Worm (Caenorhabditis elegans) whole organism, early embryonic: ENCODE data around the gene W04E12.9.

ENCODE experiments used
- B0310.2 ChIP-seq: sonication (generic microtip); optimal IDR thresholded peaks from 2 replicates; lab custom pipeline; 2016; ENCODE audit warnings: mild to moderate bottlenecking, missing genetic modification characterization, missing compliant biosample characterization
- F13C5.2 ChIP-seq: sonication (generic microtip); optimal IDR thresholded peaks from 2 replicates; lab custom pipeline; 2017; ENCODE audit warnings: mild to moderate bottlenecking, missing genetic modification characterization, inconsistent platforms, missing compliant biosample characterization
- aly-1 ChIP-seq: sonication (generic microtip); optimal IDR thresholded peaks from 2 replicates; lab custom pipeline; 2016; ENCODE audit warnings: missing genetic modification characterization, missing compliant biosample characterization
- ama-1 ChIP-seq: fragments of 150-350 bp; optimal IDR thresholded peaks from 2 replicates; lab custom pipeline; 2014
- ceh-13 ChIP-seq: fragments of 200-800 bp; sonication (Bioruptor generic); optimal IDR thresholded peaks from 2 replicates; lab custom pipeline; 2018; ENCODE audit warnings: mild to moderate bottlenecking, missing genetic modification characterization, missing compliant biosample characterization
- ceh-36 ChIP-seq: sonication (generic microtip); optimal IDR thresholded peaks from 2 replicates; lab custom pipeline; 2016; ENCODE audit warnings: missing genetic modification characterization, inconsistent platforms, missing compliant biosample characterization
- ets-7 ChIP-seq: sonication (generic microtip); optimal IDR thresholded peaks from 2 replicates; lab custom pipeline; 2016; ENCODE audit warnings: missing genotype, missing genetic modification characterization, missing compliant biosample characterization
- flt-1 ChIP-seq: fragments of 200-800 bp; sonication (Bioruptor generic); IDR thresholded peaks from 2 replicates; pipeline ENCODE4 v1.3.6; 2022; ENCODE audit warnings: missing genetic modification characterization, missing compliant biosample characterization
- hmbx-1 ChIP-seq: sonication (generic microtip); optimal IDR thresholded peaks from 2 replicates; lab custom pipeline; 2016; ENCODE audit warnings: mild to moderate bottlenecking, missing genetic modification characterization, missing compliant biosample characterization
- hmg-4 ChIP-seq: fragments of 200-800 bp; sonication (Bioruptor generic); optimal IDR thresholded peaks from 2 replicates; lab custom pipeline; 2018; ENCODE audit warnings: mild to moderate bottlenecking, missing genetic modification characterization, missing compliant biosample characterization
- hnd-1 ChIP-seq: sonication (generic microtip); optimal IDR thresholded peaks from 2 replicates; lab custom pipeline; 2016; ENCODE audit warnings: missing genetic modification characterization, missing compliant biosample characterization
- pes-1 ChIP-seq: fragments of 200-800 bp; sonication (Bioruptor generic); IDR thresholded peaks from 2 replicates; pipeline ENCODE4 v1.3.6; 2022; ENCODE audit warnings: missing genetic modification reagents, missing genetic modification characterization, missing compliant biosample characterization
- scrt-1 ChIP-seq: fragments of 200-800 bp; sonication (Bioruptor generic); IDR thresholded peaks from 2 replicates; pipeline ENCODE4 v1.3.6; 2022; ENCODE audit warnings: missing genetic modification characterization, missing compliant biosample characterization
- sea-1 ChIP-seq: fragments of 200-800 bp; sonication (Bioruptor generic); conservative IDR thresholded peaks from 2 replicates; pipeline ENCODE4 v1.3.6; 2022; ENCODE audit warnings: missing genetic modification characterization, missing compliant biosample characterization
- tbx-11 ChIP-seq: fragments of 200-800 bp; sonication (Bioruptor generic); IDR thresholded peaks from 2 replicates; pipeline ENCODE4 v1.3.6; 2022; ENCODE audit warnings: missing genetic modification characterization, missing compliant biosample characterization
- tbx-37 ChIP-seq: fragments of 200-800 bp; sonication (Bioruptor generic); conservative IDR thresholded peaks from 2 replicates; pipeline ENCODE4 v1.3.6; 2022; ENCODE audit warnings: missing genetic modification reagents, missing genetic modification characterization, missing compliant biosample characterization
- tra-4 ChIP-seq: sonication (generic microtip); optimal IDR thresholded peaks from 2 replicates; lab custom pipeline; 2017; ENCODE audit warnings: missing genetic modification characterization, missing compliant biosample characterization

Gene W04E12.9

ce11 chrV:19722881-19723280 lies 33.5 kb upstream of the W04E12.9 start:
- peak; percentile 46 for TF ChIP-seq ceh-13 (GFP tag; lab: Kevin White, UChicago)
- peak; percentile 84 for TF ChIP-seq sea-1
- TF ChIP-seq hnd-1 (tag; lab: Kevin White, UChicago): peak; percentile 52
- TF ChIP-seq tbx-11 (GFP tag; lab: Robert Waterston, UW): peak; percentile 76
- peak; percentile 64 for TF ChIP-seq hmg-4 (GFP tag; lab: Kevin White, UChicago)
- TF ChIP-seq aly-1 (tag; lab: Kevin White, UChicago): peak; percentile 65
- TF ChIP-seq F13C5.2 (tag; lab: Kevin White, UChicago): peak; percentile 78
- peak; percentile 89 for TF ChIP-seq pes-1
- peak; percentile 9 for TF ChIP-seq B0310.2 (tag; lab: Kevin White, UChicago)
- TF ChIP-seq ceh-36: peak; percentile 58
- peak; percentile 39 for TF ChIP-seq tra-4 (tag; lab: Kevin White, UChicago)
- peak; percentile 85 for TF ChIP-seq flt-1
- TF ChIP-seq ama-1 (lab: Kevin White, UChicago): no peak
- no peak for TF ChIP-seq ets-7
- TF ChIP-seq tbx-37 (GFP tag; lab: Robert Waterston, UW): peak; percentile 80
- TF ChIP-seq hmbx-1: peak; percentile 37
- TF ChIP-seq scrt-1: peak; percentile 83

- TF ChIP-seq flt-1 (no peak), sea-1 (no peak), hmg-4 (GFP tag; lab: Kevin White, UChicago) (no peak), F13C5.2 (tag; lab: Kevin White, UChicago) (no peak), scrt-1 (no peak), ets-7 (no peak), tbx-37 (GFP tag; lab: Robert Waterston, UW) (no peak), pes-1 (no peak), ama-1 (lab: Kevin White, UChicago) (no peak), aly-1 (tag; lab: Kevin White, UChicago) (no peak), B0310.2 (tag; lab: Kevin White, UChicago) (no peak), hmbx-1 (no peak)
Measured at ce11 chrV:19724589-19724988, 31.8 kb upstream of the W04E12.9 start.

ce11 chrV:19727990-19728389 lies 28.4 kb upstream of the W04E12.9 start:
- TF ChIP-seq ets-7 (no peak), ama-1 (lab: Kevin White, UChicago) (no peak), hmbx-1 (no peak), tbx-37 (GFP tag; lab: Robert Waterston, UW) (no peak), sea-1 (no peak), tbx-11 (GFP tag; lab: Robert Waterston, UW) (no peak), hnd-1 (tag; lab: Kevin White, UChicago) (no peak), F13C5.2 (tag; lab: Kevin White, UChicago) (no peak), aly-1 (tag; lab: Kevin White, UChicago) (no peak), flt-1 (no peak), ceh-13 (GFP tag; lab: Kevin White, UChicago) (no peak), ceh-36 (no peak), hmg-4 (GFP tag; lab: Kevin White, UChicago) (no peak), tra-4 (tag; lab: Kevin White, UChicago) (no peak)

ce11 chrV:19728731-19729130 lies 27.6 kb upstream of the W04E12.9 start, which contains the start of gene Y116F11A.3:
Gene Y116F11A.3, plus strand, starts transcription at chrV:19729031.
- TF ChIP-seq ets-7: no peak
- TF ChIP-seq ama-1 (lab: Kevin White, UChicago): no peak
- no peak for TF ChIP-seq hnd-1 (tag; lab: Kevin White, UChicago)
- TF ChIP-seq flt-1: no peak
- no peak for TF ChIP-seq hmbx-1
- no peak for TF ChIP-seq hmg-4 (GFP tag; lab: Kevin White, UChicago)
- no peak for TF ChIP-seq scrt-1
- no peak for TF ChIP-seq tbx-37 (GFP tag; lab: Robert Waterston, UW)
- no peak for TF ChIP-seq pes-1
- no peak for TF ChIP-seq tra-4 (tag; lab: Kevin White, UChicago)
- no peak for TF ChIP-seq ceh-13 (GFP tag; lab: Kevin White, UChicago)

ce11 chrV:19730280-19730679 lies 26.1 kb upstream of the W04E12.9 start, which contains the start of gene Y116F11A.1:
Gene Y116F11A.1, plus strand, starts transcription at chrV:19730580.
- TF ChIP-seq tbx-11 (GFP tag; lab: Robert Waterston, UW) (no peak), hmbx-1 (no peak), tbx-37 (GFP tag; lab: Robert Waterston, UW) (no peak), hmg-4 (GFP tag; lab: Kevin White, UChicago) (no peak), scrt-1 (no peak), ceh-13 (GFP tag; lab: Kevin White, UChicago) (no peak), hnd-1 (tag; lab: Kevin White, UChicago) (no peak), sea-1 (no peak), tra-4 (tag; lab: Kevin White, UChicago) (no peak), pes-1 (no peak), aly-1 (tag; lab: Kevin White, UChicago) (no peak), flt-1 (no peak), F13C5.2 (tag; lab: Kevin White, UChicago) (no peak), ets-7 (no peak), ceh-36 (no peak), ama-1 (lab: Kevin White, UChicago) (no peak), B0310.2 (tag; lab: Kevin White, UChicago) (no peak)

ce11 chrV:19733728-19734127 lies 22.6 kb upstream of the W04E12.9 start:
- TF ChIP-seq pes-1 (peak; percentile 54; the same call in 1 of the 2 replicates), ceh-13 (GFP tag; lab: Kevin White, UChicago) (no peak)

ce11 chrV:19737458-19737857 lies 18.9 kb upstream of the W04E12.9 start, which contains the start of gene W04E12.7:
Gene W04E12.7, minus strand, starts transcription at chrV:19737558.
- TF ChIP-seq ama-1 (lab: Kevin White, UChicago) (no peak), ceh-13 (GFP tag; lab: Kevin White, UChicago) (no peak), hmbx-1 (no peak), B0310.2 (tag; lab: Kevin White, UChicago) (no peak), ets-7 (no peak), hnd-1 (tag; lab: Kevin White, UChicago) (no peak), hmg-4 (GFP tag; lab: Kevin White, UChicago) (no peak), ceh-36 (no peak), flt-1 (no peak), aly-1 (tag; lab: Kevin White, UChicago) (no peak), pes-1 (no peak), sea-1 (no peak), tbx-11 (GFP tag; lab: Robert Waterston, UW) (no peak), scrt-1 (no peak), F13C5.2 (tag; lab: Kevin White, UChicago) (no peak)
